Fruit fly (Drosophila melanogaster) whole organism, embryonic: Measurements from ENCODE around the gene CG18213.

Experiments used
- CG10959 ChIP-seq: fragments of 200-800 bp; sonication (Bioruptor generic); IDR thresholded peaks from 2 replicates; pipeline ENCODE4 v1.3.6; 2022; ENCODE audit warnings: missing biosample characterization, missing genetic modification characterization
- CG16813 ChIP-seq: fragments of 200-800 bp; sonication (Bioruptor generic); IDR thresholded peaks from 3 replicates; pipeline ENCODE4 v1.3.6; 2022; ENCODE audit warnings: missing biosample characterization, missing genetic modification characterization; ENCODE audit not compliant: partially characterized antibody
- CG8388 ChIP-seq: fragments of 200-800 bp; sonication (Bioruptor generic); optimal IDR thresholded peaks from 2 replicates; lab custom pipeline; 2019; ENCODE audit warnings: missing biosample characterization, mild to moderate bottlenecking, missing genetic modification characterization, moderate library complexity
- NfI ChIP-seq: fragments of 200-800 bp; sonication (Bioruptor generic); optimal IDR thresholded peaks from 3 replicates; lab custom pipeline; 2018; ENCODE audit warnings: missing biosample characterization, mild to moderate bottlenecking, missing genetic modification characterization, moderate library complexity
- ap ChIP-seq: fragments of 200-800 bp; sonication (Bioruptor generic); IDR thresholded peaks from 2 replicates; pipeline ENCODE4 v1.3.6; 2022; ENCODE audit warnings: missing biosample characterization, missing genetic modification characterization
- insv ChIP-seq, 2 experiments: fragments of 200-800 bp; sonication (Bioruptor generic); optimal IDR thresholded peaks; 3 replicates each; lab custom pipeline; 2016 to 2018; ENCODE audit warnings: missing biosample characterization in 2 of 2, missing genetic modification characterization in 2 of 2

DNA sequence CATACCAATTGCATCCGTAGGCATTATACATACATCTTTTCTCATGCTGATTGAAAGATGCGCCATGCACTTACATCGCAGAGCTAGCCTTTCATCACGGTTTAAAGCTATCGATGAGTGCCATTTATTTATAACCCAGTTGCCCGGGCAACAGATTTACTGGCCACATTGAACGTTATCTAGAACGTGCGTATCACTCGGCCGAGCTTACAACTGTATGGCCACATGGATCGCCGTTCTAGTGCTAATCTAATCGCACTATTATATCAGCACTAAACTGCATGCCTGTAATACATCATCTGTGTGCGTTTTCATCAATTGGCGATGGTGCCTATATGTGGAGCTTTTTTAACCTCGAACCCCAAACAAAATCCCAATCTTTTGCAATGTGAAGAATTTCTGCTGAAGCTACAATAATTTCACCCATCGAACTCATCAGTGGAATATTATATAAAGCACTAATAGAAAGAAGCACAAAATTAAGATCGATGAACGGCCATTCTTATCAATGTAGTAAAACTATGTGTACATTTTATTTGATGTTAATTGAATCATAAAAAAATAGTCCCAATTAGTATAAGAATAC, 20.9 kb upstream of the CG18213 start:
- TF ChIP-seq CG10959 (GFP tag; lab: Robert Waterston, UW) (no peak), CG16813 (no peak), NfI (GFP tag; lab: Kevin White, UChicago) (no peak), ap (GFP tag; lab: Robert Waterston, UW) (no peak), insv (GFP tag; optimal IDR thresholded peaks at IDR 0.05; lab: Kevin White, UChicago) (no peak), CG8388 (no peak)
